Fruit fly (Drosophila melanogaster): ENCODE data around the gene CheB38a.

CheB38a gene

dm6 chr2L:20822489-20823195 lies 4.3 kb upstream of the CheB38a start, which contains the start of gene CG9331 (continued):
- no peak for TF ChIP-seq CG4617 (GFP tag; optimal IDR thresholded peaks at IDR 0.05; ENCODE audit: borderline replicate concordance)
- TF ChIP-seq abd-A (tag; optimal IDR thresholded peaks at IDR 0.05) = peak; percentile 92
- no peak for TF ChIP-seq CG7987 (GFP tag; optimal IDR thresholded peaks at IDR 0.05)
- peak; percentile 71 for TF ChIP-seq Vsx1 (GFP tag; optimal IDR thresholded peaks at IDR 0.05)
- 0 out of 3 replicates have a peak, but pooled peaks have one; percentile 44 for TF ChIP-seq CG2199 (GFP tag; IDR thresholded peaks at IDR 0.05)
- no peak for TF ChIP-seq Oaz (GFP tag; IDR thresholded peaks at IDR 0.05)
- TF ChIP-seq CG9727 (GFP tag; optimal IDR thresholded peaks at IDR 0.05) = no peak
- TF ChIP-seq fd102C (GFP tag; optimal IDR thresholded peaks at IDR 0.05) = no peak
- peak; percentile 3 for TF ChIP-seq dm (GFP tag; optimal IDR thresholded peaks at IDR 0.05)
- no peak for TF ChIP-seq CG12104 (GFP tag; optimal IDR thresholded peaks at IDR 0.05)
- no peak for TF ChIP-seq crp (GFP tag; optimal IDR thresholded peaks at IDR 0.05)
- TF ChIP-seq Lhr (GFP tag; optimal IDR thresholded peaks at IDR 0.05) = peak; percentile 68
- TF ChIP-seq ci (GFP tag; IDR thresholded peaks at IDR 0.05) = peak; percentile 77; the same call in 2 of the 3 replicates
- TF ChIP-seq CG7556 (GFP tag; optimal IDR thresholded peaks at IDR 0.05) = no peak
- no peak for TF ChIP-seq p53 (GFP tag; optimal IDR thresholded peaks at IDR 0.05)
- no peak for TF ChIP-seq ATbp (GFP tag; optimal IDR thresholded peaks at IDR 0.05)
- TF ChIP-seq cg (GFP tag; optimal IDR thresholded peaks at IDR 0.05) = peak; percentile 38
- TF ChIP-seq ase (GFP tag; IDR thresholded peaks at IDR 0.05) = no peak
- TF ChIP-seq toy (GFP tag; IDR thresholded peaks at IDR 0.05) = no peak
- TF ChIP-seq gro (GFP tag; optimal IDR thresholded peaks at IDR 0.05) = no peak
- TF ChIP-seq slp2 (GFP tag; optimal IDR thresholded peaks at IDR 0.05) = no peak
- peak; percentile 54 for TF ChIP-seq grn (GFP tag; optimal IDR thresholded peaks at IDR 0.05)
- no peak for TF ChIP-seq CG12155 (GFP tag; optimal IDR thresholded peaks at IDR 0.05)
- peak; percentile 65; the same call in 2 of the 3 replicates for TF ChIP-seq Opbp (GFP tag; IDR thresholded peaks at IDR 0.05; ENCODE audit: partially characterized antibody)
- no peak for TF ChIP-seq CG16863 (GFP tag; optimal IDR thresholded peaks at IDR 0.05)
- TF ChIP-seq E2f2 (GFP tag; IDR thresholded peaks at IDR 0.05) = 0 out of 2 replicates have a peak, but pooled peaks have one; percentile 7
- peak; percentile 58 for TF ChIP-seq hkb (optimal IDR thresholded peaks at IDR 0.05)
- TF ChIP-seq hkb (GFP tag; IDR thresholded peaks at IDR 0.05) = no peak
- peak; percentile 20 for TF ChIP-seq wek (GFP tag; optimal IDR thresholded peaks at IDR 0.05)
- TF ChIP-seq psq (GFP tag; optimal IDR thresholded peaks at IDR 0.05) = peak; percentile 45
- TF ChIP-seq Sox102F (GFP tag; optimal IDR thresholded peaks at IDR 0.05) = peak; percentile 0
- no peak for TF ChIP-seq al (GFP tag; IDR thresholded peaks at IDR 0.05)
- no peak for TF ChIP-seq Max (GFP tag; optimal IDR thresholded peaks at IDR 0.05)
- peak; percentile 99 for TF ChIP-seq sd (tag; optimal IDR thresholded peaks at IDR 0.05)
- TF ChIP-seq HLH3B (GFP tag; IDR thresholded peaks at IDR 0.05) = no peak
- TF ChIP-seq HLH4C (GFP tag; IDR thresholded peaks at IDR 0.05; ENCODE audit: partially characterized antibody) = peak; percentile 48; the same call in 1 of the 3 replicates
- TF ChIP-seq CG1602 (GFP tag; optimal IDR thresholded peaks at IDR 0.05) = no peak
- TF ChIP-seq HmgD (GFP tag; optimal IDR thresholded peaks at IDR 0.05) = peak; percentile 4
- TF ChIP-seq CG10979 (tag; optimal IDR thresholded peaks at IDR 0.05) = no peak
- TF ChIP-seq CG1792 (GFP tag; optimal IDR thresholded peaks at IDR 0.05) = no peak
- TF ChIP-seq Spps (tag; optimal IDR thresholded peaks at IDR 0.05) = no peak
- TF ChIP-seq CG1832 (GFP tag; optimal IDR thresholded peaks at IDR 0.05) = no peak
- TF ChIP-seq fru (optimal IDR thresholded peaks at IDR 0.05) = no peak
- no peak for TF ChIP-seq Asciz (GFP tag; optimal IDR thresholded peaks at IDR 0.05)
- TF ChIP-seq CG13123 (GFP tag; optimal IDR thresholded peaks at IDR 0.05) = no peak
- TF ChIP-seq sr (GFP tag; IDR thresholded peaks at IDR 0.05) = peak; percentile 42; the same call in 1 of the 3 replicates
- peak; percentile 90 for TF ChIP-seq Med (GFP tag)
- TF ChIP-seq Doc2 (GFP tag; IDR thresholded peaks at IDR 0.05) = no peak
- TF ChIP-seq mirr (GFP tag; optimal IDR thresholded peaks at IDR 0.05) = peak; percentile 74
- peak; percentile 28; the same call in 1 of the 2 replicates for TF ChIP-seq Drgx (GFP tag; IDR thresholded peaks at IDR 0.05)

Data from whole organism, embryonic.